Worm (Caenorhabditis elegans) whole organism, late embryonic: ENCODE data around the gene mlc-2.
A peak's percentile ranks its signal among the peaks of the same experiment; 100 is the strongest.

ENCODE experiments used
- C38D4.7 ChIP-seq: fragments of 200-800 bp; sonication (Bioruptor generic); optimal IDR thresholded peaks from 2 replicates; lab custom pipeline; 2018; ENCODE audit warnings: mild to moderate bottlenecking, missing genetic modification characterization, moderate library complexity, missing compliant biosample characterization
- F13H6.1 ChIP-seq: sonication (generic microtip); optimal IDR thresholded peaks from 2 replicates; lab custom pipeline; 2016; ENCODE audit warnings: missing genetic modification characterization, missing compliant biosample characterization
- K02D7.2 ChIP-seq: sonication (generic microtip); optimal IDR thresholded peaks from 2 replicates; lab custom pipeline; 2017; ENCODE audit warnings: mild to moderate bottlenecking, missing genetic modification characterization, missing compliant biosample characterization
- Y22D7AL.16 ChIP-seq: sonication (generic microtip); optimal IDR thresholded peaks from 2 replicates; lab custom pipeline; 2016; ENCODE audit warnings: missing genetic modification characterization, missing compliant biosample characterization
- ahr-1 ChIP-seq: sonication (generic microtip); optimal IDR thresholded peaks from 2 replicates; lab custom pipeline; 2016; ENCODE audit warnings: missing genetic modification characterization, missing compliant biosample characterization
- ceh-14 ChIP-seq: sonication (generic microtip); optimal IDR thresholded peaks from 2 replicates; lab custom pipeline; 2016; ENCODE audit warnings: missing genotype, missing genetic modification characterization, missing compliant biosample characterization
- ceh-18 ChIP-seq: sonication (generic microtip); optimal IDR thresholded peaks from 2 replicates; lab custom pipeline; 2016; ENCODE audit warnings: missing genetic modification characterization, missing compliant biosample characterization
- ceh-19 ChIP-seq: fragments of 200-800 bp; sonication (Bioruptor generic); optimal IDR thresholded peaks from 2 replicates; lab custom pipeline; 2018; ENCODE audit warnings: mild to moderate bottlenecking, missing genetic modification characterization, missing compliant biosample characterization
- ceh-2 ChIP-seq: sonication (generic microtip); optimal IDR thresholded peaks from 2 replicates; lab custom pipeline; 2016; ENCODE audit warnings: missing genotype, missing genetic modification characterization, missing compliant biosample characterization
- ceh-31 ChIP-seq: sonication (generic microtip); optimal IDR thresholded peaks from 2 replicates; lab custom pipeline; 2016; ENCODE audit warnings: missing genetic modification characterization, missing compliant biosample characterization
- ceh-34 ChIP-seq: sonication (generic microtip); optimal IDR thresholded peaks from 2 replicates; lab custom pipeline; 2016; ENCODE audit warnings: mild to moderate bottlenecking, missing genetic modification characterization, missing compliant biosample characterization
- ceh-45 ChIP-seq: fragments of 200-800 bp; sonication (Bioruptor generic); IDR thresholded peaks from 2 replicates; pipeline ENCODE4 v1.3.6; 2022; ENCODE audit warnings: missing genetic modification reagents, missing genetic modification characterization, missing compliant biosample characterization
- ceh-48 ChIP-seq: sonication (generic microtip); optimal IDR thresholded peaks from 2 replicates; lab custom pipeline; 2016; ENCODE audit warnings: missing genetic modification characterization, inconsistent platforms, missing compliant biosample characterization
- ceh-6 ChIP-seq: fragments of 200-800 bp; sonication (Bioruptor generic); optimal IDR thresholded peaks from 2 replicates; lab custom pipeline; 2018; ENCODE audit warnings: mild to moderate bottlenecking, missing genetic modification characterization, missing compliant biosample characterization
- che-1 ChIP-seq: sonication (generic microtip); optimal IDR thresholded peaks from 2 replicates; lab custom pipeline; 2016; ENCODE audit warnings: mild to moderate bottlenecking, missing genetic modification characterization, missing compliant biosample characterization
- dve-1 ChIP-seq: sonication (generic microtip); optimal IDR thresholded peaks from 2 replicates; lab custom pipeline; 2017; ENCODE audit warnings: antibody characterized with exemption, mild to moderate bottlenecking, missing genetic modification characterization, missing compliant biosample characterization
- elt-2 ChIP-seq: sonication (generic microtip); optimal IDR thresholded peaks from 2 replicates; lab custom pipeline; 2016; ENCODE audit warnings: missing genetic modification reagents, missing genetic modification characterization, missing compliant biosample characterization
- elt-4 ChIP-seq: sonication (generic microtip); optimal IDR thresholded peaks from 2 replicates; lab custom pipeline; 2016; ENCODE audit warnings: missing genetic modification characterization, missing compliant biosample characterization
- ets-4 ChIP-seq: sonication (generic microtip); optimal IDR thresholded peaks from 2 replicates; lab custom pipeline; 2016; ENCODE audit warnings: missing genetic modification characterization, missing compliant biosample characterization
- eyg-1 ChIP-seq: sonication (generic microtip); optimal IDR thresholded peaks from 2 replicates; lab custom pipeline; 2016; ENCODE audit warnings: missing genotype, missing genetic modification characterization, missing compliant biosample characterization
- hlh-13 ChIP-seq: fragments of 200-800 bp; sonication (Bioruptor generic); optimal IDR thresholded peaks from 2 replicates; lab custom pipeline; 2018; ENCODE audit warnings: mild to moderate bottlenecking, missing genetic modification characterization, missing compliant biosample characterization
- hlh-15 ChIP-seq: sonication (generic microtip); optimal IDR thresholded peaks from 2 replicates; lab custom pipeline; 2016; ENCODE audit warnings: missing genetic modification characterization, missing compliant biosample characterization
- hlh-30 ChIP-seq: sonication (generic microtip); optimal IDR thresholded peaks from 2 replicates; lab custom pipeline; 2017; ENCODE audit warnings: antibody characterized with exemption, missing genetic modification characterization, missing compliant biosample characterization; ENCODE audit not compliant: insufficient read depth
- hlh-6 ChIP-seq: sonication (generic microtip); optimal IDR thresholded peaks from 2 replicates; lab custom pipeline; 2016; ENCODE audit warnings: missing genotype, missing genetic modification characterization, missing compliant biosample characterization
- hlh-8 ChIP-seq: sonication (generic microtip); optimal IDR thresholded peaks from 2 replicates; lab custom pipeline; 2016; ENCODE audit warnings: missing genotype, missing genetic modification characterization, missing compliant biosample characterization
- madf-2 ChIP-seq: sonication (generic microtip); optimal IDR thresholded peaks from 2 replicates; lab custom pipeline; 2017; ENCODE audit warnings: missing genetic modification characterization, missing compliant biosample characterization
- mec-3 ChIP-seq: sonication (generic microtip); optimal IDR thresholded peaks from 2 replicates; lab custom pipeline; 2016; ENCODE audit warnings: borderline replicate concordance, missing genetic modification characterization, missing compliant biosample characterization
- nhr-11 ChIP-seq: fragments of 150-350 bp; optimal IDR thresholded peaks from 2 replicates; lab custom pipeline; 2014; ENCODE audit warnings: missing biosample characterization, missing genetic modification characterization
- nhr-232 ChIP-seq: sonication (generic microtip); optimal IDR thresholded peaks from 2 replicates; lab custom pipeline; 2016; ENCODE audit warnings: missing genetic modification characterization, missing compliant biosample characterization
- npax-4 ChIP-seq: sonication (generic microtip); optimal IDR thresholded peaks from 2 replicates; lab custom pipeline; 2016; ENCODE audit warnings: missing genetic modification characterization, missing compliant biosample characterization
- odd-2 ChIP-seq: sonication (generic microtip); optimal IDR thresholded peaks from 2 replicates; lab custom pipeline; 2017; ENCODE audit warnings: antibody characterized with exemption, mild to moderate bottlenecking, missing genetic modification characterization, missing compliant biosample characterization
- pat-9 ChIP-seq: fragments of 200-800 bp; sonication (Bioruptor generic); optimal IDR thresholded peaks from 2 replicates; lab custom pipeline; 2018; ENCODE audit warnings: mild to moderate bottlenecking, missing genetic modification characterization, moderate library complexity, missing compliant biosample characterization
- pha-2 ChIP-seq: sonication (generic microtip); optimal IDR thresholded peaks from 2 replicates; lab custom pipeline; 2017; ENCODE audit warnings: mild to moderate bottlenecking, missing genetic modification characterization, missing compliant biosample characterization
- pros-1 ChIP-seq: fragments of 150-350 bp; optimal IDR thresholded peaks from 2 replicates; lab custom pipeline; 2014; ENCODE audit warnings: missing biosample characterization, missing genetic modification reagents, missing genetic modification characterization
- ref-2 ChIP-seq: sonication (generic microtip); optimal IDR thresholded peaks from 2 replicates; lab custom pipeline; 2016; ENCODE audit warnings: missing genetic modification characterization, missing compliant biosample characterization
- rnt-1 ChIP-seq: sonication (generic microtip); optimal IDR thresholded peaks from 2 replicates; lab custom pipeline; 2016; ENCODE audit warnings: missing genetic modification characterization, missing compliant biosample characterization
- sox-2 ChIP-seq: fragments of 200-800 bp; sonication (Bioruptor generic); IDR thresholded peaks from 2 replicates; pipeline ENCODE4 v1.3.6; 2022; ENCODE audit warnings: missing genetic modification reagents, missing genetic modification characterization, missing compliant biosample characterization
- sox-4 ChIP-seq: sonication (generic microtip); optimal IDR thresholded peaks from 2 replicates; lab custom pipeline; 2017; ENCODE audit warnings: mild to moderate bottlenecking, missing genetic modification characterization, inconsistent platforms, missing compliant biosample characterization
- tbx-7 ChIP-seq: sonication (generic microtip); optimal IDR thresholded peaks from 2 replicates; lab custom pipeline; 2016; ENCODE audit warnings: missing genotype, missing genetic modification characterization, missing compliant biosample characterization
- ttx-3 ChIP-seq: sonication (generic microtip); optimal IDR thresholded peaks from 2 replicates; lab custom pipeline; 2016; ENCODE audit warnings: missing genetic modification reagents, missing genetic modification characterization, missing compliant biosample characterization
- zip-5 ChIP-seq: sonication (generic microtip); optimal IDR thresholded peaks from 2 replicates; lab custom pipeline; 2016; ENCODE audit warnings: missing genetic modification characterization, missing compliant biosample characterization
- ztf-16 ChIP-seq: sonication (generic microtip); optimal IDR thresholded peaks from 2 replicates; lab custom pipeline; 2017; ENCODE audit warnings: missing genetic modification characterization, missing compliant biosample characterization

The mlc-2 gene

DNA sequence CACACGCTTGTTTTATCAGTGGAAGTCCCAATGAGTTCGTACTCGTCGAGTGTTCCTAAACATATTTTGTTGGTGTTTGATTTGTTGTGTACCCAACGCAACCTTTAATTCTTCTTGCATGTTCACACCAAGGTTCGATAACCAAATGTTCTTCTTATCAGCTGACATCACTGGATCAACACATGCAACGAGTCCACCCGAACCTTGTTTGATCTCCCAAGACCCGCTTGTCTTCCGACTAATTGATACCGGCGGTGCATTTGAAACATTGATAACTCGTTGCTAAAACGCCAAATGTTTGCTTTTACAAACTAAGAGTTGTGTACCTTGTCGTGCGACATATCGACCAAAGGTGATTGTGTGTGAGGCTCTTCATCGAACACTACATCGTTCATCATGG is 15.3 kb upstream of the mlc-2 start:
- TF ChIP-seq ceh-34 (tag; lab: Kevin White, UChicago) (no peak), elt-2 (tag; lab: Kevin White, UChicago) (peak; percentile 73), pros-1 (tag; lab: Kevin White, UChicago) (no peak), ceh-2 (no peak), ztf-16 (tag; lab: Kevin White, UChicago) (no peak), pha-2 (tag; lab: Kevin White, UChicago) (no peak)

DNA sequence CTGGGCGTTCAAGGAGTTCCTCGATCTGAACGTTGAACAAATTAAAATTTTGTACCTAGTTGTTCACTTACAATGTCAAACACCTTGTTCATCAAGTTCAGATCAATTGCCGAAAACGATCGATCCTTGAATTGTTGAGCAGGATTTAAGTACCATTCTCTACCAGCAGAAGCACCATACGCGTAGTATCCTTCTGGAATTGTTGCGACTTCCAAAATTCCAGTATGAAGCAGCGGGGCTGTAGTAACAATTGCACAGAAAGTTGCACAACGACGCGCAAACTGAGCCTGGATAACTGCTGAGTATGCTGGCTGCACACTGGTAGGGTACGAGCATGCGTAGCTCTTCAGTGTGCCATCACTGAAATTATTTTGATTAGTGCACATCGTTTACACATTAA is 12.1 kb upstream of the mlc-2 start:
- TF ChIP-seq hlh-15, result no peak
- TF ChIP-seq hlh-8 (tag; lab: Kevin White, UChicago), result no peak
- TF ChIP-seq sox-4 (tag; lab: Kevin White, UChicago), result no peak
- TF ChIP-seq C38D4.7 (GFP tag; lab: Kevin White, UChicago), result no peak
- TF ChIP-seq sox-2 (GFP tag; lab: Robert Waterston, UW), result no peak
- TF ChIP-seq ceh-31, result no peak
- no peak for TF ChIP-seq ceh-6 (GFP tag; lab: Kevin White, UChicago)
- no peak for TF ChIP-seq nhr-232 (tag; lab: Kevin White, UChicago)
- no peak for TF ChIP-seq zip-5 (tag; lab: Kevin White, UChicago)
- TF ChIP-seq pha-2 (tag; lab: Kevin White, UChicago), result no peak
- no peak for TF ChIP-seq F13H6.1 (tag; lab: Kevin White, UChicago)
- TF ChIP-seq Y22D7AL.16 (tag; lab: Kevin White, UChicago), result no peak
- TF ChIP-seq ahr-1, result no peak
- TF ChIP-seq ets-4 (tag; lab: Kevin White, UChicago), result no peak
- no peak for TF ChIP-seq ceh-14
- no peak for TF ChIP-seq K02D7.2
- no peak for TF ChIP-seq ceh-2
- no peak for TF ChIP-seq npax-4 (tag; lab: Kevin White, UChicago)
- no peak for TF ChIP-seq eyg-1
- TF ChIP-seq madf-2 (tag; lab: Kevin White, UChicago), result no peak
- TF ChIP-seq, all 69 proteins: peak for 0

- no peak for TF ChIP-seq ceh-31
- TF ChIP-seq ets-4 (tag; lab: Kevin White, UChicago), result no peak
- no peak for TF ChIP-seq tbx-7 (tag; lab: Kevin White, UChicago)
- peak; percentile 53 for TF ChIP-seq ceh-48 (tag; lab: Kevin White, UChicago)
- TF ChIP-seq hlh-30, result no peak
- TF ChIP-seq sox-4 (tag; lab: Kevin White, UChicago), result no peak
Observed at ce11 chrX:17466615-17467014, 10.2 kb upstream of the mlc-2 start, which contains the start of gene ZK54.3. TSS of gene ZK54.3 (minus strand) at chrX:17467005.

DNA sequence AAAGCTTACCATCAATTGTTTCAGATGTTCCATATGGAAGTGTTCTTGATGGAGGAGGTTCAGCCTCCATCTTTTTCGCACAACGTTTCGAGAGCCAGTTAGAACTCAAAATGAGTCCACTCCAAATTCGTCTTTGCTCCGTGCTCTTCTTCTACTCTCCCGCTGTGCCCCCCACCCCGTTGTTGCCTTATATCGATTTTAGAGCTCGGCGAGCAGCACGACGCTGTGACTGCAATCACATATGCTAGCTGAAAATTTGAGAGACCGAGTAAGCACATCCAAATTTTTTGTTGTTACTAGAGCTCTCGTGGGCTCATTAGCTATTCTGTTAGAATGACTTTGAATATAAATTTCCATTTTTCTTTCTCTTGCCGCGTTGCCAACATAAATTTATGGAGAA is 8.4 kb upstream of the mlc-2 start, which contains the start of gene slc-17.1:
TSS of gene slc-17.1 (minus strand) at position 101 of the 400 bp plus-strand sequence.
- TF ChIP-seq ref-2 (tag; lab: Kevin White, UChicago), result peak; percentile 37
- peak; percentile 84 for TF ChIP-seq ceh-48 (tag; lab: Kevin White, UChicago)
- no peak for TF ChIP-seq sox-2 (GFP tag; lab: Robert Waterston, UW)

- no peak for TF ChIP-seq odd-2 (tag; lab: Kevin White, UChicago)
- TF ChIP-seq che-1 (tag; lab: Kevin White, UChicago), result no peak
- TF ChIP-seq sox-4 (tag; lab: Kevin White, UChicago), result no peak
- no peak for TF ChIP-seq pat-9 (tag; lab: Kevin White, UChicago)
- no peak for TF ChIP-seq ceh-45 (GFP tag; lab: Robert Waterston, UW)
- no peak for TF ChIP-seq mec-3 (tag; lab: Kevin White, UChicago)
- TF ChIP-seq ztf-16 (tag; lab: Kevin White, UChicago), result no peak
- no peak for TF ChIP-seq rnt-1 (tag; lab: Kevin White, UChicago)
- no peak for TF ChIP-seq dve-1
- TF ChIP-seq hlh-6, result no peak
- TF ChIP-seq ref-2 (tag; lab: Kevin White, UChicago), result no peak
- no peak for TF ChIP-seq ceh-18 (tag; lab: Kevin White, UChicago)
- no peak for TF ChIP-seq nhr-11 (tag; lab: Kevin White, UChicago)
- TF ChIP-seq hlh-13 (GFP tag; lab: Kevin White, UChicago), result no peak
- TF ChIP-seq ceh-6 (GFP tag; lab: Kevin White, UChicago), result no peak
- no peak for TF ChIP-seq ceh-34 (tag; lab: Kevin White, UChicago)
- TF ChIP-seq elt-4 (tag; lab: Kevin White, UChicago), result no peak
- TF ChIP-seq ttx-3 (tag; lab: Kevin White, UChicago), result no peak
- no peak for TF ChIP-seq ceh-19 (GFP tag; lab: Kevin White, UChicago)
Observed at ce11 chrX:17461958-17462357, 5.6 kb upstream of the mlc-2 start.
